Worm (Caenorhabditis elegans) whole organism, mixed stage, embryonic: Measurements from ENCODE around the gene dec-7.

ENCODE experiments used
- M03D4.4 ChIP-seq: sonication (generic microtip); optimal IDR thresholded peaks from 2 replicates; lab custom pipeline; 2017; ENCODE audit warnings: mild to moderate bottlenecking, missing genetic modification characterization, missing compliant biosample characterization
- bed-3 ChIP-seq: fragments of 200-800 bp; sonication (Bioruptor generic); optimal IDR thresholded peaks from 3 replicates; lab custom pipeline; 2018; ENCODE audit warnings: mild to moderate bottlenecking, missing genetic modification characterization, moderate library complexity, missing compliant biosample characterization
- blmp-1 ChIP-seq: fragments of 150-350 bp; optimal IDR thresholded peaks from 2 replicates; lab custom pipeline; 2014; ENCODE audit warnings: missing biosample characterization, missing genetic modification characterization
- ceh-39 ChIP-seq: fragments of 150-350 bp; optimal IDR thresholded peaks from 2 replicates; lab custom pipeline; 2014; ENCODE audit warnings: missing biosample characterization, missing genetic modification characterization
- ceh-43 ChIP-seq: fragments of 200-800 bp; sonication (Bioruptor generic); optimal IDR thresholded peaks from 2 replicates; lab custom pipeline; 2018; ENCODE audit warnings: mild to moderate bottlenecking, missing genetic modification characterization, moderate library complexity, missing compliant biosample characterization
- ceh-83 ChIP-seq: fragments of 200-800 bp; sonication (Bioruptor generic); optimal IDR thresholded peaks from 2 replicates; lab custom pipeline; 2018; ENCODE audit warnings: mild to moderate bottlenecking, missing genetic modification characterization, missing compliant biosample characterization
- ces-1 ChIP-seq: fragments of 150-350 bp; optimal IDR thresholded peaks from 2 replicates; lab custom pipeline; 2014; ENCODE audit warnings: missing biosample characterization, missing genetic modification reagents, missing genetic modification characterization
- cnd-1 ChIP-seq: fragments of 200-800 bp; sonication (Bioruptor generic); optimal IDR thresholded peaks from 2 replicates; lab custom pipeline; 2018; ENCODE audit warnings: mild to moderate bottlenecking, missing genetic modification characterization, missing compliant biosample characterization
- drap-1 ChIP-seq: fragments of 200-800 bp; sonication (Bioruptor generic); optimal IDR thresholded peaks from 3 replicates; lab custom pipeline; 2018; ENCODE audit warnings: mild to moderate bottlenecking, missing genetic modification characterization, missing compliant biosample characterization
- elt-1 ChIP-seq: sonication (generic microtip); optimal IDR thresholded peaks from 2 replicates; lab custom pipeline; 2017; ENCODE audit warnings: missing genetic modification characterization, mild to moderate bottlenecking, missing compliant biosample characterization, antibody characterized with exemption, moderate library complexity, borderline replicate concordance; ENCODE audit not compliant: insufficient read depth
- elt-3 ChIP-seq: fragments of 150-350 bp; optimal IDR thresholded peaks from 2 replicates; lab custom pipeline; 2014; ENCODE audit warnings: missing biosample characterization, missing genetic modification characterization
- flh-1 ChIP-seq: fragments of 200-800 bp; sonication (Bioruptor generic); optimal IDR thresholded peaks from 2 replicates; lab custom pipeline; 2018; ENCODE audit warnings: mild to moderate bottlenecking, missing genetic modification characterization, moderate library complexity, missing compliant biosample characterization
- ham-2 ChIP-seq: fragments of 200-800 bp; sonication (Bioruptor generic); optimal IDR thresholded peaks from 2 replicates; lab custom pipeline; 2018; ENCODE audit warnings: mild to moderate bottlenecking, missing genetic modification characterization, missing compliant biosample characterization
- hlh-1 ChIP-seq: fragments of 150-350 bp; optimal IDR thresholded peaks from 2 replicates; lab custom pipeline; 2014; ENCODE audit warnings: missing biosample characterization, missing genetic modification reagents, missing genetic modification characterization
- lin-13 ChIP-seq: fragments of 150-350 bp; optimal IDR thresholded peaks from 2 replicates; lab custom pipeline; 2014; ENCODE audit warnings: missing biosample characterization, missing genetic modification characterization
- lin-32 ChIP-seq: fragments of 200-800 bp; sonication (Bioruptor generic); optimal IDR thresholded peaks from 2 replicates; lab custom pipeline; 2018; ENCODE audit warnings: mild to moderate bottlenecking, missing genetic modification characterization, missing compliant biosample characterization
- lsy-2 ChIP-seq: fragments of 150-350 bp; optimal IDR thresholded peaks from 2 replicates; lab custom pipeline; 2014; ENCODE audit warnings: missing biosample characterization, missing genetic modification characterization
- mab-5 ChIP-seq: fragments of 150-350 bp; optimal IDR thresholded peaks from 2 replicates; lab custom pipeline; 2014; ENCODE audit warnings: missing biosample characterization, missing genetic modification characterization
- mep-1 ChIP-seq: fragments of 150-350 bp; optimal IDR thresholded peaks from 2 replicates; lab custom pipeline; 2017; ENCODE audit warnings: missing biosample characterization, missing genetic modification reagents, missing genetic modification characterization, inconsistent platforms
- mls-2 ChIP-seq: sonication (generic microtip); optimal IDR thresholded peaks from 2 replicates; lab custom pipeline; 2016; ENCODE audit warnings: mild to moderate bottlenecking, missing genetic modification characterization, moderate library complexity, missing compliant biosample characterization
- nhr-2 ChIP-seq: fragments of 150-350 bp; optimal IDR thresholded peaks from 2 replicates; lab custom pipeline; 2014; ENCODE audit warnings: missing biosample characterization, missing genetic modification characterization
- nhr-237 ChIP-seq: fragments of 150-350 bp; optimal IDR thresholded peaks from 2 replicates; lab custom pipeline; 2014; ENCODE audit warnings: missing biosample characterization, missing genetic modification characterization
- nhr-28 ChIP-seq: fragments of 150-350 bp; optimal IDR thresholded peaks from 2 replicates; lab custom pipeline; 2014; ENCODE audit warnings: missing biosample characterization, missing genetic modification characterization
- nhr-76 ChIP-seq: sonication (generic microtip); optimal IDR thresholded peaks from 2 replicates; lab custom pipeline; 2017; ENCODE audit warnings: missing biosample characterization, missing genetic modification characterization
- pha-4 ChIP-seq: fragments of 150-350 bp; optimal IDR thresholded peaks from 2 replicates; lab custom pipeline; 2018; ENCODE audit warnings: missing biosample characterization, missing genetic modification reagents, missing genetic modification characterization
- sem-2 ChIP-seq: fragments of 200-800 bp; sonication (Bioruptor generic); optimal IDR thresholded peaks from 2 replicates; lab custom pipeline; 2018; ENCODE audit warnings: mild to moderate bottlenecking, missing genetic modification characterization, missing compliant biosample characterization
- snpc-4 ChIP-seq: fragments of 150-350 bp; optimal IDR thresholded peaks from 2 replicates; lab custom pipeline; 2014; ENCODE audit warnings: missing biosample characterization, missing genetic modification characterization
- sptf-1 ChIP-seq: sonication (generic microtip); optimal IDR thresholded peaks from 2 replicates; lab custom pipeline; 2017; ENCODE audit warnings: mild to moderate bottlenecking, missing genetic modification characterization, moderate library complexity, missing compliant biosample characterization
- unc-120 ChIP-seq: sonication (generic microtip); optimal IDR thresholded peaks from 2 replicates; lab custom pipeline; 2017; ENCODE audit warnings: missing genetic modification characterization, missing compliant biosample characterization; ENCODE audit not compliant: poor library complexity, severe bottlenecking
- unc-39 ChIP-seq: fragments of 150-350 bp; optimal IDR thresholded peaks from 2 replicates; lab custom pipeline; 2014; ENCODE audit warnings: missing biosample characterization, missing genetic modification characterization
- unc-62 ChIP-seq: fragments of 150-350 bp; optimal IDR thresholded peaks from 2 replicates; lab custom pipeline; 2014; ENCODE audit warnings: missing biosample characterization, missing genetic modification reagents, missing genetic modification characterization
- zip-8 ChIP-seq: fragments of 150-350 bp; optimal IDR thresholded peaks from 2 replicates; lab custom pipeline; 2014; ENCODE audit warnings: missing biosample characterization, missing genetic modification characterization
- ztf-11 ChIP-seq: fragments of 150-350 bp; optimal IDR thresholded peaks from 2 replicates; lab custom pipeline; 2014; ENCODE audit warnings: missing biosample characterization, missing genetic modification characterization

dec-7 gene

ce11 chrIII:9922874-9923273 is 9.3 kb upstream of the dec-7 start, which contains the start of gene cbp-2:
Gene cbp-2, plus strand, starts transcription at chrIII:9923174.
- no peak for TF ChIP-seq lsy-2 (tag; lab: Kevin White, UChicago)
- no peak for TF ChIP-seq nhr-237 (tag; lab: Kevin White, UChicago)
- TF ChIP-seq lin-13 (tag; lab: Kevin White, UChicago), result no peak
- no peak for TF ChIP-seq elt-3 (tag; lab: Kevin White, UChicago)
- no peak for TF ChIP-seq ceh-43 (GFP tag; lab: Kevin White, UChicago)
- TF ChIP-seq M03D4.4 (tag; lab: Kevin White, UChicago), result no peak
- TF ChIP-seq bed-3 (GFP tag; lab: Kevin White, UChicago), result no peak
- no peak for TF ChIP-seq flh-1 (GFP tag; lab: Kevin White, UChicago)
- TF ChIP-seq pha-4, result no peak
- TF ChIP-seq sptf-1 (tag; lab: Kevin White, UChicago), result no peak
- no peak for TF ChIP-seq mep-1
- no peak for TF ChIP-seq unc-39 (tag; lab: Kevin White, UChicago)
- no peak for TF ChIP-seq unc-62 (GFP tag; lab: Kevin White, UChicago)
- no peak for TF ChIP-seq ces-1 (GFP tag; lab: Kevin White, UChicago)
- no peak for TF ChIP-seq ceh-83 (GFP tag; lab: Kevin White, UChicago)

- TF ChIP-seq nhr-28 (tag; lab: Kevin White, UChicago) (no peak), unc-120 (tag; lab: Kevin White, UChicago) (no peak), M03D4.4 (tag; lab: Kevin White, UChicago) (no peak), hlh-1 (tag; lab: Kevin White, UChicago) (no peak), nhr-2 (tag; lab: Kevin White, UChicago) (no peak), lin-32 (GFP tag; lab: Kevin White, UChicago) (no peak), nhr-237 (tag; lab: Kevin White, UChicago) (no peak), unc-62 (GFP tag; lab: Kevin White, UChicago) (no peak), bed-3 (GFP tag; lab: Kevin White, UChicago) (no peak), flh-1 (GFP tag; lab: Kevin White, UChicago) (no peak), sptf-1 (tag; lab: Kevin White, UChicago) (no peak), zip-8 (tag; lab: Kevin White, UChicago) (no peak), elt-3 (tag; lab: Kevin White, UChicago) (no peak), blmp-1 (tag; lab: Kevin White, UChicago) (no peak), elt-1 (tag; lab: Kevin White, UChicago) (no peak), ztf-11 (tag; lab: Kevin White, UChicago) (no peak), ceh-39 (tag; lab: Kevin White, UChicago) (no peak), sem-2 (no peak)
Measured at ce11 chrIII:9926650-9927049, 5.5 kb upstream of the dec-7 start, which contains the start of gene ttr-3. Gene ttr-3, minus strand, starts transcription at chrIII:9926750.

ce11 chrIII:9927378-9927777 is 4.8 kb upstream of the dec-7 start, which contains the start of gene ttr-2:
Gene ttr-2, plus strand, starts transcription at chrIII:9927769.
- no peak for TF ChIP-seq flh-1 (GFP tag; lab: Kevin White, UChicago)
- no peak for TF ChIP-seq ztf-11 (tag; lab: Kevin White, UChicago)
- no peak for TF ChIP-seq ces-1 (GFP tag; lab: Kevin White, UChicago)
- no peak for TF ChIP-seq ham-2 (GFP tag; lab: Kevin White, UChicago)
- TF ChIP-seq mep-1, result no peak
- no peak for TF ChIP-seq lin-13 (tag; lab: Kevin White, UChicago)
- TF ChIP-seq ceh-43 (GFP tag; lab: Kevin White, UChicago), result no peak
- no peak for TF ChIP-seq sem-2
- TF ChIP-seq snpc-4, result no peak
- TF ChIP-seq, all 35 proteins: peak for 0

ce11 chrIII:9928777-9929176 is 3.4 kb upstream of the dec-7 start, which contains the start of gene ttr-1:
Gene ttr-1, plus strand, starts transcription at chrIII:9929077.
- TF ChIP-seq nhr-28 (tag; lab: Kevin White, UChicago) (no peak), blmp-1 (tag; lab: Kevin White, UChicago) (no peak), pha-4 (no peak), ztf-11 (tag; lab: Kevin White, UChicago) (no peak), lin-32 (GFP tag; lab: Kevin White, UChicago) (no peak), sptf-1 (tag; lab: Kevin White, UChicago) (no peak), lsy-2 (tag; lab: Kevin White, UChicago) (no peak), ceh-39 (tag; lab: Kevin White, UChicago) (no peak), ceh-43 (GFP tag; lab: Kevin White, UChicago) (no peak)

ce11 chrIII:9929525-9929924 is 2.7 kb upstream of the dec-7 start:
- TF ChIP-seq mep-1 (no peak), nhr-2 (tag; lab: Kevin White, UChicago) (no peak), drap-1 (GFP tag; lab: Kevin White, UChicago) (no peak), elt-1 (tag; lab: Kevin White, UChicago) (no peak), mls-2 (tag; lab: Kevin White, UChicago) (no peak), cnd-1 (no peak), ceh-43 (GFP tag; lab: Kevin White, UChicago) (no peak), unc-39 (tag; lab: Kevin White, UChicago) (no peak), ces-1 (GFP tag; lab: Kevin White, UChicago) (no peak), zip-8 (tag; lab: Kevin White, UChicago) (no peak), snpc-4 (no peak), nhr-76 (tag; lab: Kevin White, UChicago) (no peak), hlh-1 (tag; lab: Kevin White, UChicago) (no peak), unc-62 (GFP tag; lab: Kevin White, UChicago) (no peak), lin-13 (tag; lab: Kevin White, UChicago) (no peak), lin-32 (GFP tag; lab: Kevin White, UChicago) (no peak), mab-5 (no peak), ceh-83 (GFP tag; lab: Kevin White, UChicago) (no peak), elt-3 (tag; lab: Kevin White, UChicago) (no peak)
